Worm (Caenorhabditis elegans) whole organism, late embryonic: ENCODE measurements around the gene R07E5.11.

Experiments used
- C08G9.2 ChIP-seq: sonication (generic microtip); optimal IDR thresholded peaks from 2 replicates; lab custom pipeline; 2016; ENCODE audit warnings: mild to moderate bottlenecking, missing genetic modification characterization, moderate library complexity, missing compliant biosample characterization
- C38D4.7 ChIP-seq: fragments of 200-800 bp; sonication (Bioruptor generic); optimal IDR thresholded peaks from 2 replicates; lab custom pipeline; 2018; ENCODE audit warnings: mild to moderate bottlenecking, missing genetic modification characterization, moderate library complexity, missing compliant biosample characterization
- ahr-1 ChIP-seq: sonication (generic microtip); optimal IDR thresholded peaks from 2 replicates; lab custom pipeline; 2016; ENCODE audit warnings: missing genetic modification characterization, missing compliant biosample characterization
- ceh-14 ChIP-seq: sonication (generic microtip); optimal IDR thresholded peaks from 2 replicates; lab custom pipeline; 2016; ENCODE audit warnings: missing genotype, missing genetic modification characterization, missing compliant biosample characterization
- ceh-18 ChIP-seq: sonication (generic microtip); optimal IDR thresholded peaks from 2 replicates; lab custom pipeline; 2016; ENCODE audit warnings: missing genetic modification characterization, missing compliant biosample characterization
- ceh-22 ChIP-seq: sonication (generic microtip); optimal IDR thresholded peaks from 2 replicates; lab custom pipeline; 2017; ENCODE audit warnings: missing biosample characterization, missing genetic modification characterization
- ceh-24 ChIP-seq: sonication (generic microtip); optimal IDR thresholded peaks from 2 replicates; lab custom pipeline; 2016; ENCODE audit warnings: mild to moderate bottlenecking, missing genetic modification characterization, missing compliant biosample characterization
- ceh-31 ChIP-seq: sonication (generic microtip); optimal IDR thresholded peaks from 2 replicates; lab custom pipeline; 2016; ENCODE audit warnings: missing genetic modification characterization, missing compliant biosample characterization
- ceh-48 ChIP-seq: sonication (generic microtip); optimal IDR thresholded peaks from 2 replicates; lab custom pipeline; 2016; ENCODE audit warnings: missing genetic modification characterization, inconsistent platforms, missing compliant biosample characterization
- che-1 ChIP-seq: sonication (generic microtip); optimal IDR thresholded peaks from 2 replicates; lab custom pipeline; 2016; ENCODE audit warnings: mild to moderate bottlenecking, missing genetic modification characterization, missing compliant biosample characterization
- dmd-4 ChIP-seq: sonication (generic microtip); optimal IDR thresholded peaks from 2 replicates; lab custom pipeline; 2016; ENCODE audit warnings: borderline replicate concordance, missing genetic modification characterization, missing compliant biosample characterization
- elt-2 ChIP-seq: sonication (generic microtip); optimal IDR thresholded peaks from 2 replicates; lab custom pipeline; 2016; ENCODE audit warnings: missing genetic modification reagents, missing genetic modification characterization, missing compliant biosample characterization
- elt-4 ChIP-seq: sonication (generic microtip); optimal IDR thresholded peaks from 2 replicates; lab custom pipeline; 2016; ENCODE audit warnings: missing genetic modification characterization, missing compliant biosample characterization
- eyg-1 ChIP-seq: sonication (generic microtip); optimal IDR thresholded peaks from 2 replicates; lab custom pipeline; 2016; ENCODE audit warnings: missing genotype, missing genetic modification characterization, missing compliant biosample characterization
- hlh-15 ChIP-seq: sonication (generic microtip); optimal IDR thresholded peaks from 2 replicates; lab custom pipeline; 2016; ENCODE audit warnings: missing genetic modification characterization, missing compliant biosample characterization
- hlh-6 ChIP-seq: sonication (generic microtip); optimal IDR thresholded peaks from 2 replicates; lab custom pipeline; 2016; ENCODE audit warnings: missing genotype, missing genetic modification characterization, missing compliant biosample characterization
- lin-11 ChIP-seq: fragments of 200-800 bp; sonication (Bioruptor generic); optimal IDR thresholded peaks from 2 replicates; lab custom pipeline; 2018; ENCODE audit warnings: mild to moderate bottlenecking, missing genetic modification characterization, missing compliant biosample characterization
- mec-3 ChIP-seq: sonication (generic microtip); optimal IDR thresholded peaks from 2 replicates; lab custom pipeline; 2016; ENCODE audit warnings: borderline replicate concordance, missing genetic modification characterization, missing compliant biosample characterization
- nhr-11 ChIP-seq: fragments of 150-350 bp; optimal IDR thresholded peaks from 2 replicates; lab custom pipeline; 2014; ENCODE audit warnings: missing biosample characterization, missing genetic modification characterization
- odd-2 ChIP-seq: sonication (generic microtip); optimal IDR thresholded peaks from 2 replicates; lab custom pipeline; 2017; ENCODE audit warnings: antibody characterized with exemption, mild to moderate bottlenecking, missing genetic modification characterization, missing compliant biosample characterization
- pat-9 ChIP-seq: fragments of 200-800 bp; sonication (Bioruptor generic); optimal IDR thresholded peaks from 2 replicates; lab custom pipeline; 2018; ENCODE audit warnings: mild to moderate bottlenecking, missing genetic modification characterization, moderate library complexity, missing compliant biosample characterization
- pax-1 ChIP-seq: fragments of 150-350 bp; optimal IDR thresholded peaks from 2 replicates; lab custom pipeline; 2014; ENCODE audit warnings: missing biosample characterization, missing genetic modification characterization
- pha-4 ChIP-seq: fragments of 150-350 bp; optimal IDR thresholded peaks from 2 replicates; lab custom pipeline; 2018; ENCODE audit warnings: missing biosample characterization, missing genetic modification reagents, missing genetic modification characterization
- pqm-1 ChIP-seq: sonication (generic microtip); optimal IDR thresholded peaks from 2 replicates; lab custom pipeline; 2016; ENCODE audit warnings: missing genetic modification characterization, missing compliant biosample characterization
- pros-1 ChIP-seq: fragments of 150-350 bp; optimal IDR thresholded peaks from 2 replicates; lab custom pipeline; 2014; ENCODE audit warnings: missing biosample characterization, missing genetic modification reagents, missing genetic modification characterization
- ref-2 ChIP-seq: sonication (generic microtip); optimal IDR thresholded peaks from 2 replicates; lab custom pipeline; 2016; ENCODE audit warnings: missing genetic modification characterization, missing compliant biosample characterization
- rnt-1 ChIP-seq: sonication (generic microtip); optimal IDR thresholded peaks from 2 replicates; lab custom pipeline; 2016; ENCODE audit warnings: missing genetic modification characterization, missing compliant biosample characterization
- sdc-2 ChIP-seq: sonication (generic microtip); optimal IDR thresholded peaks from 2 replicates; lab custom pipeline; 2016; ENCODE audit warnings: missing genotype, missing genetic modification characterization, missing compliant biosample characterization
- sox-4 ChIP-seq: sonication (generic microtip); optimal IDR thresholded peaks from 2 replicates; lab custom pipeline; 2017; ENCODE audit warnings: mild to moderate bottlenecking, missing genetic modification characterization, inconsistent platforms, missing compliant biosample characterization
- tbx-2 ChIP-seq: sonication (generic microtip); optimal IDR thresholded peaks from 2 replicates; lab custom pipeline; 2016; ENCODE audit warnings: missing genetic modification characterization, missing compliant biosample characterization
- ttx-3 ChIP-seq: sonication (generic microtip); optimal IDR thresholded peaks from 2 replicates; lab custom pipeline; 2016; ENCODE audit warnings: missing genetic modification reagents, missing genetic modification characterization, missing compliant biosample characterization
- unc-3 ChIP-seq, 2 experiments: fragments of 200-800 bp in 1 of 2; sonication (Bioruptor generic) in 1 of 2; sonication (generic microtip) in 1 of 2; conservative IDR thresholded peaks in 1 of 2; optimal IDR thresholded peaks in 1 of 2; 2 replicates each; pipeline versions ENCODE4 v1.3.6 to Lab custom; 2016 to 2022; ENCODE audit warnings: missing compliant biosample characterization in 2 of 2, missing genetic modification characterization in 2 of 2, missing genetic modification reagents in 1 of 2
- unc-42 ChIP-seq: sonication (generic microtip); optimal IDR thresholded peaks from 2 replicates; lab custom pipeline; 2016; ENCODE audit warnings: missing genotype, missing genetic modification characterization, missing compliant biosample characterization
- unc-86 ChIP-seq: sonication (generic microtip); optimal IDR thresholded peaks from 2 replicates; lab custom pipeline; 2016; ENCODE audit warnings: missing genetic modification characterization, missing compliant biosample characterization
- ztf-16 ChIP-seq: sonication (generic microtip); optimal IDR thresholded peaks from 2 replicates; lab custom pipeline; 2017; ENCODE audit warnings: missing genetic modification characterization, missing compliant biosample characterization

Gene R07E5.11

ce11 chrIII:4404339-4404836 is 10.6 kb downstream of the R07E5.11 start, which contains the start of the genes R07E5.17 and snfc-5:
TSS of gene R07E5.17 (minus strand) at chrIII:4404436.
TSS of gene snfc-5 (plus strand) at chrIII:4404786.
- TF ChIP-seq ceh-14 (tag; lab: Kevin White, UChicago), result peak; percentile 44
- peak; percentile 27 for TF ChIP-seq ceh-31 (tag; lab: Kevin White, UChicago)
- TF ChIP-seq unc-42, result peak; percentile 37
- no peak for TF ChIP-seq nhr-11 (tag; lab: Kevin White, UChicago)
- peak; percentile 25 for TF ChIP-seq ceh-18 (tag; lab: Kevin White, UChicago)
- no peak for TF ChIP-seq eyg-1 (tag; lab: Kevin White, UChicago)
- TF ChIP-seq mec-3, result no peak

- TF ChIP-seq rnt-1 (tag; lab: Kevin White, UChicago) (no peak), tbx-2 (tag; lab: Kevin White, UChicago) (no peak), elt-4 (tag; lab: Kevin White, UChicago) (no peak), pax-1 (tag; lab: Kevin White, UChicago) (no peak), che-1 (tag; lab: Kevin White, UChicago) (no peak), hlh-6 (tag; lab: Kevin White, UChicago) (no peak), ref-2 (tag; lab: Kevin White, UChicago) (no peak), ztf-16 (no peak), pat-9 (no peak), sdc-2 (tag; lab: Kevin White, UChicago) (no peak), elt-2 (tag; lab: Kevin White, UChicago) (no peak), unc-42 (no peak), ceh-14 (tag; lab: Kevin White, UChicago) (no peak), dmd-4 (tag; lab: Kevin White, UChicago) (no peak), ahr-1 (no peak), lin-11 (no peak), nhr-11 (tag; lab: Kevin White, UChicago) (no peak), pha-4 (no peak)
These were observed 13.9 kb downstream of the R07E5.11 start, which contains the start of gene R07E5.15 for ce11 chrIII:4401142-4401541. TSS of gene R07E5.15 (plus strand) at chrIII:4401442.

DNA sequence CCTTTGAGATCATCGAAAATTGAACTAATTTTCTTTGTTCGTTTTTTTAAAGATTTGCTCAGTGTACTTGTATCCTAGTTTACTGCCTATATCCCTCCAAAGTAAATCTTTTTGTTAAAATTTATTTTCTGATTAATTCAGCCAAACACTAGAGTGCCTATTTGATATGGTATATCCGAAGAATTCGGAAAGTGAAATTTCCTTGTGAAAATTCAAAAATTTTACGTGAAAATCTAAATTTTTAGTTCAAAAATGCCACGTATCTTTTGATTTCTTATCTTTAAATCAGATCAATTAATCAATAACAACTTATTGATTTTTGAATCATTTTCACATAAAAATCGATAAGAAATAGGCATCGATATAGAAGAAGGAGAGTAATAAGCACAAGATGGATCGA is 16.6 kb downstream of the R07E5.11 start, which contains the start of gene R07E5.6:
Gene R07E5.6 (plus strand): TSS at position 301 of the 400 bp plus-strand sequence.
- TF ChIP-seq ttx-3, result no peak
- TF ChIP-seq che-1 (tag; lab: Kevin White, UChicago), result no peak
- TF ChIP-seq C08G9.2, result no peak
- TF ChIP-seq hlh-15 (tag; lab: Kevin White, UChicago), result no peak
- TF ChIP-seq ceh-48 (tag; lab: Kevin White, UChicago), result no peak
- TF ChIP-seq unc-86, result no peak
- TF ChIP-seq odd-2 (tag; lab: Kevin White, UChicago), result no peak
- no peak for TF ChIP-seq ceh-31 (tag; lab: Kevin White, UChicago)
- TF ChIP-seq pha-4, result no peak
- no peak for TF ChIP-seq ceh-24 (tag; lab: Kevin White, UChicago)
- no peak for TF ChIP-seq pros-1 (tag; lab: Kevin White, UChicago)
- TF ChIP-seq ceh-22 (tag; lab: Kevin White, UChicago), result no peak
- TF ChIP-seq pat-9, result no peak
- TF ChIP-seq C38D4.7, result no peak
- no peak for TF ChIP-seq sox-4 (tag; lab: Kevin White, UChicago)
- TF ChIP-seq unc-3 (GFP tag; conservative IDR thresholded peaks at IDR 0.05; lab: Robert Waterston, UW), result no peak
- no peak for TF ChIP-seq unc-3 (tag; optimal IDR thresholded peaks at IDR 0.05; lab: Kevin White, UChicago)

DNA sequence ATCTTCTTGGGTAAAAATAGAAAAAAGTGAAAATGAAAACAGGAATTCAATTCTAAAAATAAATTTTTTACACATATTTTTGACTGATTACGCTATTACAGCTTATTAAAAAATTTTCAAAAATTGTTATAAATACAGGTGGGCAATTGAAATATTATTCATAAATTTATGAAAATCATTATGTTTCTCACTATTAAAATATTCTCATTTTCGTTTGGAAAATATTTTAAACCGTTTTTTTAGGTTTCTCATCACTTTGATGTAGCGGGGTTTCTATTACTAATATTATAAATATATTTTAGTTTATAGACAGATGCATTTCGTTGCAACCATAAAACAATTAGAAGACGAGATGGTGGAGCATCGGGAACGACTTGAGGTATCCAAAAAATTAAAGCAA is 17.9 kb downstream of the R07E5.11 start, which contains the start of gene R07E5.5:
Gene R07E5.5 (plus strand): TSS at position 301 of the 400 bp plus-strand sequence.
- TF ChIP-seq ceh-24 (tag; lab: Kevin White, UChicago), result no peak
- TF ChIP-seq ceh-14 (tag; lab: Kevin White, UChicago), result no peak
- TF ChIP-seq sox-4 (tag; lab: Kevin White, UChicago), result no peak
- TF ChIP-seq pqm-1, result no peak
- no peak for TF ChIP-seq mec-3
